Worm (Caenorhabditis elegans): Measurements from ENCODE around the gene prp-40.

DNA sequence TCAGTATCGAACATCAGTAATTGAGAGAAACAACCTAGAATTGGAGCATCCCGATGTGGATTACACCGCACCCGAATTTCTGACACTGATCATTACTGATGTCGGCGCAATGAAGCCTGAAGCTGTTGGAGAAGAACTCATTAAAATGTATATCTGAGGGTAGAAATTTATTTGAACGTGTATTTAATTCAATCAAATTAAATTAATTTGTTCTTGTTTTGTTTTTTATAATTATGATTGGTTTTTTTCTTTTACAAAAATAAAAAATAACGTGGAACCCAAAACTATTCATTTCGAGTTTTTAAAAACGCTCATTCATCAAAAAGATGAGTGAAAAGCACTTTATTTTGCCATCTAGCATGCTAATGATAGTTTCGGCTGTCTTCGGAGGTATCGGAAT lies 22.2 kb downstream of the prp-40 start, which contains the start of gene ZK1098.9:
- TF ChIP-seq nhr-237 (tag; optimal IDR thresholded peaks at IDR 0.05), result no peak
- TF ChIP-seq madf-5 (GFP tag; IDR thresholded peaks at IDR 0.05), result no peak
- TF ChIP-seq madf-9 (GFP tag; conservative IDR thresholded peaks at IDR 0.05), result no peak
- no peak for TF ChIP-seq fos-1 (tag; optimal IDR thresholded peaks at IDR 0.05)
- TF ChIP-seq ceh-44 (GFP tag; IDR thresholded peaks at IDR 0.05), result no peak
- TF ChIP-seq fkh-10 (GFP tag; optimal IDR thresholded peaks at IDR 0.05), result no peak
- TF ChIP-seq lin-13 (GFP tag; optimal IDR thresholded peaks at IDR 0.05), result no peak
- TF ChIP-seq mep-1 (tag; optimal IDR thresholded peaks at IDR 0.05), result no peak
- TF ChIP-seq snpc-4 (tag; optimal IDR thresholded peaks at IDR 0.05), result no peak
- TF ChIP-seq Y48G9A.11 (GFP tag; IDR thresholded peaks at IDR 0.05), result no peak
- TF ChIP-seq pqm-1 (tag; optimal IDR thresholded peaks at IDR 0.05), result no peak
- TF ChIP-seq R02D3.7 (tag; optimal IDR thresholded peaks at IDR 0.05), result no peak
- TF ChIP-seq egl-43 (GFP tag; IDR thresholded peaks at IDR 0.05), result no peak
